Fruit fly (Drosophila melanogaster) whole organism, wandering third instar larva: Measurements from ENCODE around the gene CG32816.

ENCODE experiments used
- CG9705 ChIP-seq: fragments of 200-800 bp; sonication (Bioruptor generic); optimal IDR thresholded peaks from 2 replicates; lab custom pipeline; 2018; ENCODE audit warnings: missing biosample characterization, mild to moderate bottlenecking, missing genetic modification characterization
- Dfd ChIP-seq: fragments of >200 bp; optimal IDR thresholded peaks from 2 replicates; lab custom pipeline; 2017; ENCODE audit warnings: missing biosample characterization, missing genetic modification characterization
- Hr78 ChIP-seq: fragments of >200 bp; optimal IDR thresholded peaks from 2 replicates; lab custom pipeline; 2017; ENCODE audit warnings: missing biosample characterization, missing genetic modification characterization
- Jra ChIP-seq: sonication (Bioruptor generic); optimal IDR thresholded peaks from 2 replicates; lab custom pipeline; 2016; ENCODE audit warnings: missing biosample characterization, missing genetic modification characterization
- Myc ChIP-seq: fragments of >200 bp; optimal IDR thresholded peaks from 2 replicates; lab custom pipeline; 2017
- Rel ChIP-seq, 2 experiments: fragments of 200-800 bp; sonication (Bioruptor generic) in 1 of 2; optimal IDR thresholded peaks; 2 replicates in 1 of 2; 3 replicates in 1 of 2; lab custom pipeline; 2016 to 2019; ENCODE audit warnings: mild to moderate bottlenecking in 2 of 2, missing biosample characterization in 2 of 2, missing genetic modification characterization in 2 of 2, moderate library complexity in 1 of 2
- Vsx2 ChIP-seq: fragments of 200-300, 225-300 bp; sonication (Bioruptor generic); optimal IDR thresholded peaks from 2 replicates; lab custom pipeline; 2018; ENCODE audit warnings: missing biosample characterization, missing genetic modification characterization; ENCODE audit not compliant: partially characterized antibody
- jim ChIP-seq: fragments of 175-275, 200-325 bp; sonication (Bioruptor generic); optimal IDR thresholded peaks from 2 replicates; lab custom pipeline; 2016; ENCODE audit warnings: missing biosample characterization, mild to moderate bottlenecking, missing genetic modification characterization
- psq ChIP-seq: fragments of 200-800 bp; sonication (Bioruptor generic); optimal IDR thresholded peaks from 3 replicates; lab custom pipeline; 2017; ENCODE audit warnings: missing biosample characterization, mild to moderate bottlenecking, missing genetic modification characterization, moderate library complexity
- woc ChIP-seq: sonication (Bioruptor generic); optimal IDR thresholded peaks from 2 replicates; lab custom pipeline; 2016; ENCODE audit warnings: missing biosample characterization, mild to moderate bottlenecking, missing genetic modification characterization

DNA sequence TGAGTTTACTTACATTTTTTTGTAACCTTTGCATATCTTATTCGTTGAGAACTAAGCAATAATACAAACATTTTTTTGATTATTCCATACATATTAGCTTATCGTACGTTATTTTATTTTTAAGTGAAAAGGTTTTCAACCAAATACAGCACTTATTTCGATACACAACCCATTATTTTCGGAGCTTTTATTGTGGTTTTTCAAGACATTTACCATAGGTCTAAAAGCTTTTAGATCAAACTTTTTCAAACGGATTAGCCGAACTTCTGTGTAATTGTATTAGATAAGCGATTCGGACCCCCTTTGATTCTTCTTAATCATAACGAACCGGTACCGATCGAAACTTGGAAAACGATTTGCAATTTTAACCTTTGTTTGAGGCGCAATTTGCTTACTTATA, 119.6 kb downstream of the CG32816 start:
- no peak for TF ChIP-seq woc (GFP tag; lab: Kevin White, UChicago)
- no peak for TF ChIP-seq Hr78 (GFP tag; lab: Kevin White, UChicago)
- TF ChIP-seq jim (GFP tag; lab: Kevin White, UChicago): no peak
- no peak for TF ChIP-seq Myc (lab: Kevin White, UChicago)
- no peak for TF ChIP-seq psq (GFP tag; lab: Kevin White, UChicago)
- no peak for TF ChIP-seq Jra (GFP tag; lab: Kevin White, UChicago)
- no peak for TF ChIP-seq Rel (GFP tag; optimal IDR thresholded peaks at IDR 0.05; lab: Kevin White, UChicago)
- no peak for TF ChIP-seq Rel (tag; optimal IDR thresholded peaks at IDR 0.05; lab: Kevin White, UChicago)
- no peak for TF ChIP-seq Vsx2
- TF ChIP-seq CG9705 (GFP tag; lab: Kevin White, UChicago): no peak
- TF ChIP-seq Dfd (GFP tag; lab: Kevin White, UChicago): no peak
